Fruit fly (Drosophila melanogaster) S2 (cell line): Measurements from ENCODE around the gene Vha68-3.

Experiments
- CG8478 ChIP-seq: fragments of >200 bp; optimal IDR thresholded peaks from 2 replicates; lab custom pipeline; 2018
- CTCF ChIP-seq, 2 experiments: fragments of >200 bp; optimal IDR thresholded peaks; 2 replicates each; lab custom pipeline; 2018

DNA sequence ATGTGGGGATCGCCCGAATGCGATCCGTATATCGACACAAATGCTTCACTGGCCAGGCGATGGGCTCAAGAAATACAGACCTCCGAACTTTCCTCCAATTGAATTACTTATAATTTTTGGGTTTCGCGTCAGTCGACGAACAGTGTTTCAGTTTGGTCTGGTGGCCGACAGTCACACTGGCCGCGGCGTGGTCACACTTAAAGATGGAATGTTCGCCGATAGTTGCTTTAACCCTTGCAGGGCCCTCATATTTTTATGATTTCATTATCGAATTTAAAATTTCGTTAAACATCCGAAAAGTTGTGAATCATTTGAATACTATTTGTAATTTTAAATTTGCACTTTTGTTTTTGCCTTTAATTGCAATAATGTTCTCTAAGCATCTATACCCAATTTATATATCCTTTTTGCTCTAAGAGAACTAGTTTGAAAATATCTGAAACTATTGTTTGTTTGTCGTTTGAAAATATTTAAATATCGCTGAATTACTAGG, 40.5 kb downstream of the Vha68-3 start, which contains the start of gene Ube4B:
- TF ChIP-seq CG8478 (lab: Kevin White, UChicago) (no peak), CTCF (optimal IDR thresholded peaks at IDR 0.05; lab: Kevin White, UChicago) (no peak)
